Worm (Caenorhabditis elegans): ENCODE results near the gene R11D1.7.
A peak's percentile ranks its signal among the peaks of the same experiment; 100 is the strongest.

Gene R11D1.7

DNA sequence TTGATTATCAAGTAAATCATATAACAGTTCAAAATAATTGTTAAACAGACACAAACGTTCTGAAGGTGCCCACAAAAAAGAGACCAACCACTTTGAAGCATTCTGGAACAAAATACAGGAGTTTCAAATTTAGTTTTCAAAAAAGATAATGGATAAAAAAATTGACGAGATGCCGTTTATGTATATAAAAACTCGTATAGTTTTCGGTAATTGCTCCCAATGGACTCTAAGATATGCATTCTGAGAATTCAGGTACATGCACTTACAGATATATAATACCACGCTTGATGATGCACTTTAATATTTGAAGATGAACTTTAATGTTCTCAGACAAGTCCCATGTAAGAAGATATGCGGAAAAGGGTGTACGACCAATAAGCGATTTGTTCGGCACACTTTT, 1.2 kb upstream of the R11D1.7 start, which contains the start of gene str-181:
Gene str-181, minus strand, starts transcription at position 101 of the 400 bp plus-strand sequence.
- TF ChIP-seq nhr-28 (tag; optimal IDR thresholded peaks at IDR 0.05) (no peak), nhr-2 (tag; optimal IDR thresholded peaks at IDR 0.05) (no peak), hlh-1 (tag; optimal IDR thresholded peaks at IDR 0.05) (no peak), nhr-76 (tag; optimal IDR thresholded peaks at IDR 0.05) (no peak), lsy-2 (tag; optimal IDR thresholded peaks at IDR 0.05) (no peak), sptf-1 (tag; optimal IDR thresholded peaks at IDR 0.05) (no peak)

ce11 chrV:12725893-12726292, 6.1 kb downstream of the R11D1.7 start, which contains the start of gene R11D1.12:
Gene R11D1.12 (minus strand): TSS chrV:12725993.
- no peak for TF ChIP-seq drap-1 (GFP tag; optimal IDR thresholded peaks at IDR 0.05)
- TF ChIP-seq nhr-2 (tag; optimal IDR thresholded peaks at IDR 0.05): no peak
- no peak for TF ChIP-seq ham-2 (GFP tag; optimal IDR thresholded peaks at IDR 0.05)
- TF ChIP-seq ceh-83 (GFP tag; optimal IDR thresholded peaks at IDR 0.05): no peak
- no peak for TF ChIP-seq unc-120 (tag; optimal IDR thresholded peaks at IDR 0.05; ENCODE audit: poor library complexity, severe bottlenecking)
- no peak for TF ChIP-seq mep-1 (tag; optimal IDR thresholded peaks at IDR 0.05)
- no peak for TF ChIP-seq hlh-1 (tag; optimal IDR thresholded peaks at IDR 0.05)
- no peak for TF ChIP-seq zip-8 (tag; optimal IDR thresholded peaks at IDR 0.05)
- no peak for TF ChIP-seq nhr-237 (tag; optimal IDR thresholded peaks at IDR 0.05)
- no peak for TF ChIP-seq ztf-11 (tag; optimal IDR thresholded peaks at IDR 0.05)
- TF ChIP-seq ceh-39 (tag; optimal IDR thresholded peaks at IDR 0.05): no peak
- TF ChIP-seq lsy-2 (tag; optimal IDR thresholded peaks at IDR 0.05): no peak
- TF ChIP-seq mls-2 (tag; optimal IDR thresholded peaks at IDR 0.05): no peak

DNA sequence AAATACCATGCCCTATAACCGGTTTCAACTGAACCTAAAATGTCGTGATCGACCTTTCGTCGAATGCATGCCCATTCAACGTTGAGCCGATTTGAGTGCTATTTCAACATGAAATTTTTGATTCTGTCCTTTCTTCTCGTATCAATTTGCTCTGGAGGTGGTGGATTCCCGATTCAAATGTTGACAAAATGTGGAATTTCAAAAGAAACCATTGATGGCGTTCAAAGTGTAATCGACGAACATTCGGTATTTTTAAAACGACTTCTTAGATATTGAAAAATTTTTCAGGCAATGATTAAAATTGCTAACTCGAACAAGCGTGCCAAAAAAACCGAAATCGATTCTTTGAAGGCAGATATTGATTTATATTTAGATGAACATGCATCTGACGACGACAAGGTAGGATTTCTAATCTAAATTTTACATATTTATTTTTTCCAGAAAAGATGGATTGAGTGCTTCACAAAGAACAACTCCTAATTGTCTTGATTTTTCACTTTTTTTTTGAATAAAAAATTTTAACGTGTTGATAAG, 7.4 kb downstream of the R11D1.7 start, which contains the start of gene R11D1.13:
Gene R11D1.13, plus strand, starts transcription at position 51 of the 534 bp plus-strand sequence.
- TF ChIP-seq ceh-43 (GFP tag; optimal IDR thresholded peaks at IDR 0.05): no peak
- TF ChIP-seq blmp-1 (tag; optimal IDR thresholded peaks at IDR 0.05): no peak
- TF ChIP-seq pha-4 (tag; optimal IDR thresholded peaks at IDR 0.05): no peak
- no peak for TF ChIP-seq nhr-12 (tag; optimal IDR thresholded peaks at IDR 0.05)
- no peak for TF ChIP-seq nhr-237 (tag; optimal IDR thresholded peaks at IDR 0.05)
- no peak for TF ChIP-seq mls-2 (tag; optimal IDR thresholded peaks at IDR 0.05)
- no peak for TF ChIP-seq unc-62 (GFP tag; optimal IDR thresholded peaks at IDR 0.05)
- no peak for TF ChIP-seq sptf-1 (tag; optimal IDR thresholded peaks at IDR 0.05)
- no peak for TF ChIP-seq ceh-83 (GFP tag; optimal IDR thresholded peaks at IDR 0.05)
- no peak for TF ChIP-seq elt-3 (tag; optimal IDR thresholded peaks at IDR 0.05)
- TF ChIP-seq nhr-2 (tag; optimal IDR thresholded peaks at IDR 0.05): no peak
- TF ChIP-seq drap-1 (GFP tag; optimal IDR thresholded peaks at IDR 0.05): no peak
- no peak for TF ChIP-seq elt-1 (tag; optimal IDR thresholded peaks at IDR 0.05; ENCODE audit: borderline replicate concordance, insufficient read depth)
- TF ChIP-seq unc-39 (tag; optimal IDR thresholded peaks at IDR 0.05): no peak
- TF ChIP-seq tbx-8 (GFP tag; optimal IDR thresholded peaks at IDR 0.05): no peak
- TF ChIP-seq nhr-28 (tag; optimal IDR thresholded peaks at IDR 0.05): no peak

ce11 chrV:12728062-12728665, 8.4 kb downstream of the R11D1.7 start, which contains the start of the genes rpl-28 and mrpl-49:
Gene rpl-28 (minus strand): TSS chrV:12728112.
Gene mrpl-49 (plus strand): TSS chrV:12728631.
- no peak for TF ChIP-seq ceh-43 (GFP tag; optimal IDR thresholded peaks at IDR 0.05)
- TF ChIP-seq ham-2 (GFP tag; optimal IDR thresholded peaks at IDR 0.05): no peak
- peak; percentile 77 for TF ChIP-seq pha-4 (tag; optimal IDR thresholded peaks at IDR 0.05)
- no peak for TF ChIP-seq elt-1 (tag; optimal IDR thresholded peaks at IDR 0.05; ENCODE audit: borderline replicate concordance, insufficient read depth)
- TF ChIP-seq zip-8 (tag; optimal IDR thresholded peaks at IDR 0.05): no peak
- no peak for TF ChIP-seq nhr-28 (tag; optimal IDR thresholded peaks at IDR 0.05)
- TF ChIP-seq M03D4.4 (tag; optimal IDR thresholded peaks at IDR 0.05): no peak
- peak; percentile 75 for TF ChIP-seq ceh-39 (tag; optimal IDR thresholded peaks at IDR 0.05)
- TF ChIP-seq mep-1 (tag; optimal IDR thresholded peaks at IDR 0.05): peak; percentile 77
- TF ChIP-seq sem-2 (GFP tag; optimal IDR thresholded peaks at IDR 0.05): no peak
- no peak for TF ChIP-seq lin-32 (GFP tag; optimal IDR thresholded peaks at IDR 0.05)
- no peak for TF ChIP-seq nhr-12 (tag; optimal IDR thresholded peaks at IDR 0.05)
- no peak for TF ChIP-seq mls-2 (tag; optimal IDR thresholded peaks at IDR 0.05)
- no peak for TF ChIP-seq sptf-1 (tag; optimal IDR thresholded peaks at IDR 0.05)
- no peak for TF ChIP-seq tbx-8 (GFP tag; optimal IDR thresholded peaks at IDR 0.05)
- TF ChIP-seq ztf-11 (tag; optimal IDR thresholded peaks at IDR 0.05): no peak
- peak; percentile 28 for TF ChIP-seq cnd-1 (tag; optimal IDR thresholded peaks at IDR 0.05)
- no peak for TF ChIP-seq nhr-76 (tag; optimal IDR thresholded peaks at IDR 0.05)
- TF ChIP-seq hlh-1 (tag; optimal IDR thresholded peaks at IDR 0.05): peak; percentile 53
- peak; percentile 86 for TF ChIP-seq lin-13 (tag; optimal IDR thresholded peaks at IDR 0.05)
- TF ChIP-seq bed-3 (GFP tag; optimal IDR thresholded peaks at IDR 0.05): no peak
- no peak for TF ChIP-seq flh-1 (GFP tag; optimal IDR thresholded peaks at IDR 0.05)
- TF ChIP-seq nhr-237 (tag; optimal IDR thresholded peaks at IDR 0.05): peak; percentile 89
- peak; percentile 16 for TF ChIP-seq unc-62 (GFP tag; optimal IDR thresholded peaks at IDR 0.05)
- TF ChIP-seq snpc-4 (tag; optimal IDR thresholded peaks at IDR 0.05): no peak
- no peak for TF ChIP-seq drap-1 (GFP tag; optimal IDR thresholded peaks at IDR 0.05)
- no peak for TF ChIP-seq unc-39 (tag; optimal IDR thresholded peaks at IDR 0.05)
- no peak for TF ChIP-seq unc-120 (tag; optimal IDR thresholded peaks at IDR 0.05; ENCODE audit: poor library complexity, severe bottlenecking)
- TF ChIP-seq lsy-2 (tag; optimal IDR thresholded peaks at IDR 0.05): peak; percentile 87
- peak; percentile 81 for TF ChIP-seq ces-1 (GFP tag; optimal IDR thresholded peaks at IDR 0.05)
- peak; percentile 34 for TF ChIP-seq mab-5 (tag; optimal IDR thresholded peaks at IDR 0.05)
- no peak for TF ChIP-seq blmp-1 (tag; optimal IDR thresholded peaks at IDR 0.05)
- peak; percentile 53 for TF ChIP-seq nhr-2 (tag; optimal IDR thresholded peaks at IDR 0.05)
- TF ChIP-seq ceh-83 (GFP tag; optimal IDR thresholded peaks at IDR 0.05): no peak
- no peak for TF ChIP-seq elt-3 (tag; optimal IDR thresholded peaks at IDR 0.05)
